Fruit fly (Drosophila melanogaster) whole organism, wandering third instar larva: ENCODE measurements around the gene SCOT.
A peak's percentile ranks its signal among the peaks of the same experiment; 100 is the strongest.

ENCODE experiments used
- CG9705 ChIP-seq: fragments of 200-800 bp; sonication (Bioruptor generic); optimal IDR thresholded peaks from 2 replicates; lab custom pipeline; 2018; ENCODE audit warnings: missing biosample characterization, mild to moderate bottlenecking, missing genetic modification characterization
- Dfd ChIP-seq: fragments of >200 bp; optimal IDR thresholded peaks from 2 replicates; lab custom pipeline; 2017; ENCODE audit warnings: missing biosample characterization, missing genetic modification characterization
- HLH106 ChIP-seq: fragments of 200-800 bp; optimal IDR thresholded peaks from 3 replicates; lab custom pipeline; 2019; ENCODE audit warnings: missing biosample characterization, mild to moderate bottlenecking, missing genetic modification characterization, moderate library complexity
- Hr78 ChIP-seq: fragments of >200 bp; optimal IDR thresholded peaks from 2 replicates; lab custom pipeline; 2017; ENCODE audit warnings: missing biosample characterization, missing genetic modification characterization
- Jra ChIP-seq: sonication (Bioruptor generic); optimal IDR thresholded peaks from 2 replicates; lab custom pipeline; 2016; ENCODE audit warnings: missing biosample characterization, missing genetic modification characterization
- OdsH ChIP-seq: fragments of 200-800 bp; sonication (Bioruptor generic); optimal IDR thresholded peaks from 2 replicates; lab custom pipeline; 2016; ENCODE audit warnings: missing biosample characterization, mild to moderate bottlenecking, missing genetic modification characterization
- Rel ChIP-seq, 2 experiments: fragments of 200-800 bp; sonication (Bioruptor generic) in 1 of 2; optimal IDR thresholded peaks; 2 replicates in 1 of 2; 3 replicates in 1 of 2; lab custom pipeline; 2016 to 2019; ENCODE audit warnings: mild to moderate bottlenecking in 2 of 2, missing biosample characterization in 2 of 2, missing genetic modification characterization in 2 of 2, moderate library complexity in 1 of 2
- Vsx2 ChIP-seq: fragments of 200-300, 225-300 bp; sonication (Bioruptor generic); optimal IDR thresholded peaks from 2 replicates; lab custom pipeline; 2018; ENCODE audit warnings: missing biosample characterization, missing genetic modification characterization; ENCODE audit not compliant: partially characterized antibody
- dsf ChIP-seq: sonication (Bioruptor generic); optimal IDR thresholded peaks from 2 replicates; lab custom pipeline; 2016; ENCODE audit warnings: missing biosample characterization, missing genetic modification characterization, borderline replicate concordance
- ey ChIP-seq: fragments of 200-800 bp; sonication (Bioruptor generic); optimal IDR thresholded peaks from 2 replicates; lab custom pipeline; 2016; ENCODE audit warnings: missing biosample characterization, missing genetic modification characterization
- foxo ChIP-seq, 2 experiments: fragments of 200-800 bp; sonication (Bioruptor generic); optimal IDR thresholded peaks; 2 replicates in 1 of 2; 3 replicates in 1 of 2; lab custom pipeline; 2016 to 2017; ENCODE audit warnings: missing biosample characterization in 2 of 2, missing genetic modification characterization in 2 of 2
- fru ChIP-seq: fragments of 200-800 bp; sonication (Bioruptor generic); optimal IDR thresholded peaks from 3 replicates; lab custom pipeline; 2016; ENCODE audit warnings: missing biosample characterization, mild to moderate bottlenecking, missing genetic modification characterization
- h ChIP-seq: fragments of 200-800 bp; sonication (Bioruptor generic); optimal IDR thresholded peaks from 3 replicates; lab custom pipeline; 2016; ENCODE audit warnings: missing biosample characterization, mild to moderate bottlenecking, missing genetic modification characterization
- lola ChIP-seq: fragments of >200 bp; optimal IDR thresholded peaks from 2 replicates; lab custom pipeline; 2017; ENCODE audit warnings: missing biosample characterization, missing genetic modification characterization
- psq ChIP-seq: fragments of 200-800 bp; sonication (Bioruptor generic); optimal IDR thresholded peaks from 3 replicates; lab custom pipeline; 2017; ENCODE audit warnings: missing biosample characterization, mild to moderate bottlenecking, missing genetic modification characterization, moderate library complexity
- rgr ChIP-seq: fragments of 200-800 bp; sonication (Bioruptor generic); optimal IDR thresholded peaks from 3 replicates; lab custom pipeline; 2016; ENCODE audit warnings: missing biosample characterization, mild to moderate bottlenecking, missing genetic modification characterization
- sage ChIP-seq: fragments of 200-800 bp; sonication (Bioruptor generic); optimal IDR thresholded peaks from 2 replicates; lab custom pipeline; 2016; ENCODE audit warnings: missing biosample characterization, mild to moderate bottlenecking, missing genetic modification characterization
- tai ChIP-seq: sonication (Bioruptor generic); optimal IDR thresholded peaks from 2 replicates; lab custom pipeline; 2016; ENCODE audit warnings: missing biosample characterization, missing genetic modification characterization
- usp ChIP-seq: fragments of >200 bp; optimal IDR thresholded peaks from 2 replicates; lab custom pipeline; 2017; ENCODE audit warnings: missing biosample characterization, missing genetic modification characterization
- woc ChIP-seq: sonication (Bioruptor generic); optimal IDR thresholded peaks from 2 replicates; lab custom pipeline; 2016; ENCODE audit warnings: missing biosample characterization, mild to moderate bottlenecking, missing genetic modification characterization

Gene SCOT

DNA sequence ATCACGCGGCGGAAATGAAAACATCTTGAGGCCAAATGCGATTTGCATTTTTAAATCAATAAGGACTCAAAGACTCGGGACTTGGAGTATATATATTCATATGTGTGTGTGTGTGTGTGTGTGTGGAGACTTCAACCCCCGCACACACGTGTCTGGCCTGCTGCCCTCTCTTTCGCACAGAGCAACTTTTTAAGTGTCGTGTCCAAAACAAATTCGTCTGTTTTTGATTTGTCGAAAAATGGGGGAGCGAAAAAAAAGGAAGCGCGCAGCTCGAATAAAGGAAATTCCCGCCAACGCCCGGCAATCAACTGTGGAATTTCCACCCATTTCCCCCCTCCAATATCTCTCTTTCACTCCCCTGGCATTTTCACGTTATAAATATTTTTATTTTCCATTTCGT lies 34.0 kb upstream of the SCOT start:
- TF ChIP-seq Dfd, result no peak
- TF ChIP-seq foxo (GFP tag; optimal IDR thresholded peaks at IDR 0.05; lab: Kevin White, UChicago), result no peak

dm6 chr3L:1937469-1937868 lies 25.5 kb upstream of the SCOT start:
- peak; percentile 40 for TF ChIP-seq h (GFP tag; lab: Kevin White, UChicago)
- TF ChIP-seq foxo (GFP tag; optimal IDR thresholded peaks at IDR 0.05; lab: Kevin White, UChicago), result peak in 1 of 2 experiments; percentile 4
- TF ChIP-seq fru (GFP tag; lab: Kevin White, UChicago), result peak; percentile 21
- peak; percentile 1 for TF ChIP-seq HLH106 (tag; lab: Kevin White, UChicago)
- TF ChIP-seq lola, result no peak

DNA sequence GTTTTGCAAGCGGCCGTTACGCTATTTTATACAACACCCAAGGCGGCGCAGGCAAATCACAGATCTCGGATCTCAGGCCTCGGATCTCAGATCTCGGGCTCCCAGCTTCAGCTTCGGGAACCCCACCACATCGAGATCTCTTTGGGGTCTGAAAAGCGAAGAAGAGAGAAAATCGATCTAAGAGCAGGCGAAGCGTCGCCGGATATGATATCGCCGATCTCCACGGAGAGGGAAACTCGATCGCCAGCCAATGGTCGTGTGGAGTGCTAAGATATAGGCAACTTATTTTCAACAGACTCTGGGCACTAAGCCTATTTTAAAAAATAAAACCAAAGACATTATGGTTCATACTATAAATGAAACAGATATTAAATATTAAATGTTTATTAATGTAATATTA lies 24.2 kb upstream of the SCOT start, which contains the start of the genes CG46523 and CG5687:
Gene CG46523, minus strand, starts transcription at position 337 of the 400 bp plus-strand sequence.
Gene CG5687, minus strand, starts transcription at position 337 of the 400 bp plus-strand sequence.
- no peak for TF ChIP-seq h (GFP tag; lab: Kevin White, UChicago)
- TF ChIP-seq Hr78, result no peak
- TF ChIP-seq sage (GFP tag; lab: Kevin White, UChicago), result no peak
- no peak for TF ChIP-seq Rel (GFP tag; optimal IDR thresholded peaks at IDR 0.05; lab: Kevin White, UChicago)
- peak; percentile 42 for TF ChIP-seq Rel (tag; optimal IDR thresholded peaks at IDR 0.05; lab: Kevin White, UChicago)
- no peak for TF ChIP-seq ey (GFP tag; lab: Kevin White, UChicago)
- no peak for TF ChIP-seq usp

DNA sequence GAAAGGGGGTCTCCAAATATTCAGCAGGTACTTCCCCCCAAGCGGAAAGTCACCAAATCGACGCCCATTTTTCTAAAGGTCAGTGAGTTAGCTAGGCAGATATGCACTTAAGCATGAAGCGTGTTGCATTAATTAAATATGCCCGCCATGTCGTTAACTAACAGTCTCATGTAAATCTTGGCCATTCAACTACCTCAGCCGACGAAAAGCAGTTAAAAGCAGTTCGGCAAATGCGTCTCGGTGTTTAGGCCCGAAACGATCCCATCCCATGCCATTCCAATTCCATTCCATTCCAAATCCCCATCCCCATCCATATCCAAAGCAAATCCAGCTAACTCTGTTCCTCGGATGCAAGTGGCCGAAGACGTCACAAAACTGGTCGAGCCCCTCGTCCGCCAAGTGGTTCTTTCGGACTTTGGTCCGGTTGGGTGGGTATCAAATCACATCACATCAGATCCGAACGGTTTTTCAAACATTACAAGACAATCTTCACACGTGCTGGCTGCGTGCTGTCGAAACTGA lies 22.9 kb upstream of the SCOT start:
- TF ChIP-seq Vsx2 (GFP tag; lab: Kevin White, UChicago), result peak; percentile 5
- TF ChIP-seq Rel (GFP tag; optimal IDR thresholded peaks at IDR 0.05; lab: Kevin White, UChicago), result no peak
- peak; percentile 26 for TF ChIP-seq Rel (tag; optimal IDR thresholded peaks at IDR 0.05; lab: Kevin White, UChicago)
- no peak for TF ChIP-seq fru (GFP tag; lab: Kevin White, UChicago)

dm6 chr3L:1940843-1941418 lies 22.0 kb upstream of the SCOT start, which contains the start of gene Mfap1:
Gene Mfap1 (plus strand): TSS chr3L:1941068.
- TF ChIP-seq CG9705 (GFP tag; lab: Kevin White, UChicago) (peak; percentile 4), psq (GFP tag; lab: Kevin White, UChicago) (no peak), sage (GFP tag; lab: Kevin White, UChicago) (peak; percentile 47), h (GFP tag; lab: Kevin White, UChicago) (no peak)

- no peak for TF ChIP-seq Jra (GFP tag; lab: Kevin White, UChicago)
- TF ChIP-seq psq (GFP tag; lab: Kevin White, UChicago), result peak; percentile 23
- TF ChIP-seq, all 38 proteins: peak for 1
Observed at dm6 chr3L:1947463-1948126, 15.3 kb upstream of the SCOT start, which contains the start of the genes mu2 and Cnb. Gene mu2 (minus strand): TSS chr3L:1947475. Gene Cnb (plus strand): TSS chr3L:1947565.

DNA sequence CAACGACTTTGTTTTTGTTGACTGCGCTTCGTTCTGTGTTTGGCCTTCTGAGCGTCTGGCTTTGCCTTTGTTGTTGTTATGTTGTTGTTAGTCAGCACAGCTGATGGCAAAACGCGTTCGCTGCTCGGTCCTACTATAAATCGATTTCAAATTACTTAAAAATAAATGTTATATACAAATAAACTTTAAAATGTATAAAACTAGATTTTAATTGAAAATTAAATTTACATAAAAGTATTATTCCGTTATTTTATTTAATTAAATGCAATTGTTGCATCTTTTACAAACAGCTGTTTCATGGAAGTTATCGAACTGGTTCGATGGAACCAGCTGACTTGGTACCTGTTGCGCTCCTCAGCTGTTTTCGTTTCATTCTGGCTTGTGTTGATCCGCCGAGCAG lies 1.2 kb downstream of the SCOT start, which contains the start of gene mv:
Gene mv, minus strand, starts transcription at position 80 of the 400 bp plus-strand sequence.
- TF ChIP-seq sage (GFP tag; lab: Kevin White, UChicago), result peak; percentile 53
- TF ChIP-seq Hr78, result no peak
- TF ChIP-seq, all 38 proteins: peak for 1

- no peak for TF ChIP-seq dsf (GFP tag; lab: Kevin White, UChicago)
- TF ChIP-seq woc, result no peak
- no peak for TF ChIP-seq Dfd
- TF ChIP-seq rgr (GFP tag; lab: Kevin White, UChicago), result no peak
- TF ChIP-seq tai (GFP tag; lab: Kevin White, UChicago), result no peak
- TF ChIP-seq OdsH (GFP tag; lab: Kevin White, UChicago), result no peak
- TF ChIP-seq h (GFP tag; lab: Kevin White, UChicago), result no peak
Observed at dm6 chr3L:1964599-1965143, 1.7 kb downstream of the SCOT start.
